Fruit fly (Drosophila melanogaster): ENCODE data around the gene bam.

Gene bam

dm6 chr3R:25207405-25208003, 37.4 kb downstream of the bam start (continued):
- TF ChIP-seq Six4 (GFP tag; optimal IDR thresholded peaks at IDR 0.05) (peak; percentile 61), CG31224 (GFP tag; IDR thresholded peaks at IDR 0.05) (peak; percentile 39; the same call in 1 of the 2 replicates), CG18262 (tag; optimal IDR thresholded peaks at IDR 0.05) (peak; percentile 85), CG7786 (GFP tag; optimal IDR thresholded peaks at IDR 0.05) (peak; percentile 41), CG31365 (tag; optimal IDR thresholded peaks at IDR 0.05) (no peak), Eip74EF (GFP tag; optimal IDR thresholded peaks at IDR 0.05) (peak in 1 of 2 experiments; percentile 73), CG4854 (GFP tag; optimal IDR thresholded peaks at IDR 0.05) (peak; percentile 24), CG17328 (GFP tag; IDR thresholded peaks at IDR 0.05) (peak; percentile 70), CG6272 (GFP tag; IDR thresholded peaks at IDR 0.05) (no peak), Scr (GFP tag; IDR thresholded peaks at IDR 0.05; ENCODE audit: partially characterized antibody) (no peak), pnt (GFP tag; optimal IDR thresholded peaks at IDR 0.05) (peak; percentile 23), exex (tag; optimal IDR thresholded peaks at IDR 0.05) (peak; percentile 8), MESR4 (GFP tag; optimal IDR thresholded peaks at IDR 0.05) (no peak), CG6765 (GFP tag; optimal IDR thresholded peaks at IDR 0.05) (peak; percentile 23), CG17361 (GFP tag; IDR thresholded peaks at IDR 0.05) (peak; percentile 86), fd64A (GFP tag; optimal IDR thresholded peaks at IDR 0.05) (no peak), CG10147 (GFP tag; optimal IDR thresholded peaks at IDR 0.05) (peak; percentile 74), CG5245 (GFP tag; optimal IDR thresholded peaks at IDR 0.05) (peak; percentile 29), CG16815 (GFP tag; optimal IDR thresholded peaks at IDR 0.05) (peak; percentile 60), CG10543 (GFP tag; optimal IDR thresholded peaks at IDR 0.05) (peak; percentile 18), CG10321 (GFP tag; IDR thresholded peaks at IDR 0.05) (no peak), Hr3 (GFP tag; optimal IDR thresholded peaks at IDR 0.05) (peak; percentile 57), CG3281 (GFP tag; optimal IDR thresholded peaks at IDR 0.05) (peak; percentile 75), CG30020 (tag; optimal IDR thresholded peaks at IDR 0.05) (no peak), Nf-YA (GFP tag; IDR thresholded peaks at IDR 0.05) (peak; percentile 39; the same call in 1 of the 2 replicates), CG10209 (GFP tag; optimal IDR thresholded peaks at IDR 0.05) (peak; percentile 72), inv (GFP tag; IDR thresholded peaks at IDR 0.05; ENCODE audit: partially characterized antibody) (no peak), BEAF-32 (GFP tag; optimal IDR thresholded peaks at IDR 0.05) (no peak), klu (GFP tag; IDR thresholded peaks at IDR 0.05) (no peak), NFAT (GFP tag; IDR thresholded peaks at IDR 0.05) (no peak), pfk (GFP tag; optimal IDR thresholded peaks at IDR 0.05) (no peak), ems (GFP tag; optimal IDR thresholded peaks at IDR 0.05) (peak; percentile 43), CG9215 (GFP tag; IDR thresholded peaks at IDR 0.05) (no peak), E2f2 (GFP tag; IDR thresholded peaks at IDR 0.05) (peak; percentile 17; the same call in 1 of the 2 replicates), CG7271 (tag; optimal IDR thresholded peaks at IDR 0.05) (no peak), onecut (GFP tag; IDR thresholded peaks at IDR 0.05) (peak; percentile 68), lab (GFP tag; optimal IDR thresholded peaks at IDR 0.05) (peak; percentile 75), Ssrp (tag; optimal IDR thresholded peaks at IDR 0.05) (peak; percentile 75), Ravus (GFP tag; IDR thresholded peaks at IDR 0.05) (no peak; the same call in 1 of the 2 replicates), HLH3B (GFP tag; IDR thresholded peaks at IDR 0.05) (peak; percentile 66), Dp (GFP tag; optimal IDR thresholded peaks at IDR 0.05) (no peak), CG14667 (GFP tag; IDR thresholded peaks at IDR 0.05) (peak; percentile 55), CG11398 (GFP tag; optimal IDR thresholded peaks at IDR 0.05) (no peak), CG15073 (GFP tag; optimal IDR thresholded peaks at IDR 0.05) (no peak), CG12769 (tag; optimal IDR thresholded peaks at IDR 0.05) (peak; percentile 27), otp (GFP tag; IDR thresholded peaks at IDR 0.05) (peak; percentile 60; the same call in 2 of the 3 replicates), Doc2 (GFP tag; IDR thresholded peaks at IDR 0.05) (no peak), mld (GFP tag; IDR thresholded peaks at IDR 0.05; ENCODE audit: partially characterized antibody) (no peak), CG10431 (GFP tag; optimal IDR thresholded peaks at IDR 0.05) (peak; percentile 41), trem (tag; optimal IDR thresholded peaks at IDR 0.05) (peak; percentile 67)
